Worm (Caenorhabditis elegans): Measurements from ENCODE around the gene shc-2.

DNA sequence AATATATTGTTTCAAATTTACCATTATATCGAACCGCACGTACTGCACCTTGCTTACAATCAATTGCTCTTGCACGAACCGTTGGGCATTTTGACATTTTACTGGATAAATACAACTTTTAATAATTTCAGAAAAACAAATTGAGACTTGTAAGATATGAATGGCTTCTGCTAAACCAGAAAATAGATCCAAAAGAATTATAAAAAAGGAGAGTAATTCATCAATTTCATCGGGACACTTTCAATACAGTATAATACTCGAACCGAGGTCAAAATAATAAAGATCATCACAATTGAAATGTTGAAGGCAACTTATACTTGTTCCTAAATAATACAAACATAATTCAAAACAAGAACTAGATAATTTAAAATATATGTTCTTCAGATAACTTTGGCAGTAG is 62.6 kb downstream of the shc-2 start, which contains the start of gene wdr-83:
- no peak for TF ChIP-seq lsy-2 (tag; optimal IDR thresholded peaks at IDR 0.05)
- TF ChIP-seq mep-1 (tag; optimal IDR thresholded peaks at IDR 0.05), result no peak
- TF ChIP-seq nhr-76 (tag; optimal IDR thresholded peaks at IDR 0.05), result no peak
- no peak for TF ChIP-seq unc-62 (GFP tag; optimal IDR thresholded peaks at IDR 0.05)
- TF ChIP-seq blmp-1 (tag; optimal IDR thresholded peaks at IDR 0.05), result no peak
- TF ChIP-seq snpc-4 (tag; optimal IDR thresholded peaks at IDR 0.05), result no peak
- no peak for TF ChIP-seq nhr-12 (tag; optimal IDR thresholded peaks at IDR 0.05)

All from whole organism, mixed stage, embryonic.